Fruit fly (Drosophila melanogaster): ENCODE measurements around the gene chm.
A peak's percentile ranks its signal among the peaks of the same experiment; 100 is the strongest.

Gene chm

DNA sequence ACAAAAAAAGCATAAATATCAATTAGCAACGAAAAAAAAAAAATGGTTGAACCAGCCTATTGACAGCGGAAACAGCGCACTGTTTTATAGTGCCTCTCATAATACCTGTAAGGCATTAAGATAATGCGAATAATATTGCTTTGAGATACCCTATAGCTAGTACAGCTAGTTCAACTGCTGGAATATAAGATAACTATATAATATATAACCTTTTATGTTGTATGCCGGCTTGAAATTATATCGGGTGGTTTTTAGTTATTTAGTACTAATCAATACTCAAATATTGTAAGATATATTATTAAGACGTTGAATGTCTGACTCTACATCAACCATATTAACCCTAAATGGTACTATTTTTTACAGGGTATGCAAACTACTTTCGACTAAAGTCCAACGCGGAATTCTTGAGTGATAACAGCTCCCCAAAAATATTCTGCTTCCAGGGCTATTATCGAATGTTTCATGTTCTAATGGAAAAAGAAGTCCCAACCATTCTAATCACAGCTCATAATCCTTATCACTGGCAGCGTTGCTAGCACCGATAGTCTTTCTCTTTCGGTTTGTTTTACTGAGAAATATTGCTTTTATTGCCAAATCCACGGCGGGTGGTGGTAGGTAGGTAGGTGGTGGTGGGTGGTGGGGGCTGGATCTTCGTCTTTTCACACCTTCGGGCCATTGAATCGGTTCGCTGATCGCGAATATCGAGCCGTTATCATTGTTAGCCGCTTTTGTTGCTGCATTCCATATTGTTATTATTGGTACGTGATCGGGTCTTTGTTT lies 21.9 kb downstream of the chm start (continued):
- no peak for TF ChIP-seq sc (optimal IDR thresholded peaks at IDR 0.05)
- TF ChIP-seq sc (GFP tag; optimal IDR thresholded peaks at IDR 0.05): peak; percentile 22
- TF ChIP-seq Ets97D (GFP tag; optimal IDR thresholded peaks at IDR 0.05): peak; percentile 19
- peak; percentile 31 for TF ChIP-seq CG2712 (tag; optimal IDR thresholded peaks at IDR 0.05)
- peak in 1 of 2 experiments; percentile 34 for TF ChIP-seq insv (GFP tag; optimal IDR thresholded peaks at IDR 0.05)
- TF ChIP-seq ERR (GFP tag; optimal IDR thresholded peaks at IDR 0.05): no peak
- no peak for TF ChIP-seq lov (optimal IDR thresholded peaks at IDR 0.05)
- TF ChIP-seq lov (GFP tag; IDR thresholded peaks at IDR 0.05): no peak
- TF ChIP-seq CG3995 (GFP tag; optimal IDR thresholded peaks at IDR 0.05): no peak
- TF ChIP-seq maf-S (GFP tag; optimal IDR thresholded peaks at IDR 0.05): no peak
- TF ChIP-seq CG12104 (GFP tag; optimal IDR thresholded peaks at IDR 0.05): no peak
- peak; percentile 69 for TF ChIP-seq toy (GFP tag; IDR thresholded peaks at IDR 0.05)
- TF ChIP-seq CG9876 (GFP tag; optimal IDR thresholded peaks at IDR 0.05): no peak
- TF ChIP-seq CG12299 (tag; optimal IDR thresholded peaks at IDR 0.05): peak; percentile 85
- TF ChIP-seq CG42726 (GFP tag; IDR thresholded peaks at IDR 0.05; ENCODE audit: partially characterized antibody): no peak
- TF ChIP-seq CG2202 (tag; optimal IDR thresholded peaks at IDR 0.05): no peak
- no peak for TF ChIP-seq dm (GFP tag; optimal IDR thresholded peaks at IDR 0.05)
- TF ChIP-seq ro (GFP tag; IDR thresholded peaks at IDR 0.05): 0 out of 2 replicates have a peak, but pooled peaks have one; percentile 41
- TF ChIP-seq Ada2b (GFP tag; IDR thresholded peaks at IDR 0.05): peak; percentile 72
- peak; percentile 30 for TF ChIP-seq CG10979 (tag; optimal IDR thresholded peaks at IDR 0.05)
- TF ChIP-seq eve (GFP tag; optimal IDR thresholded peaks at IDR 0.05): peak in 1 of 2 experiments; percentile 56
- no peak for TF ChIP-seq cad (GFP tag; optimal IDR thresholded peaks at IDR 0.05)
- no peak for TF ChIP-seq CG8290 (GFP tag; optimal IDR thresholded peaks at IDR 0.05)
- peak in 1 of 2 experiments; percentile 88 for TF ChIP-seq CG8290 (tag; optimal IDR thresholded peaks at IDR 0.05)
- peak; percentile 67 for TF ChIP-seq CG14050 (GFP tag; IDR thresholded peaks at IDR 0.05)
- no peak for TF ChIP-seq vfl (GFP tag; optimal IDR thresholded peaks at IDR 0.05)
- TF ChIP-seq CG6689 (GFP tag; IDR thresholded peaks at IDR 0.05): peak; percentile 46; the same call in 1 of the 2 replicates
- peak; percentile 78 for TF ChIP-seq CG10209 (GFP tag; optimal IDR thresholded peaks at IDR 0.05)
- TF ChIP-seq Taf1 (GFP tag; IDR thresholded peaks at IDR 0.05): peak; percentile 86
- TF ChIP-seq odd (GFP tag; optimal IDR thresholded peaks at IDR 0.05): peak; percentile 41
- TF ChIP-seq CG8089 (GFP tag; optimal IDR thresholded peaks at IDR 0.05): no peak
- peak; percentile 17 for TF ChIP-seq CG7786 (GFP tag; optimal IDR thresholded peaks at IDR 0.05)
- peak; percentile 74 for TF ChIP-seq sisA (GFP tag; IDR thresholded peaks at IDR 0.05)
- peak; percentile 59 for TF ChIP-seq scrt (GFP tag; optimal IDR thresholded peaks at IDR 0.05)
- peak; percentile 86 for TF ChIP-seq lab (GFP tag; optimal IDR thresholded peaks at IDR 0.05)
- peak; percentile 73 for TF ChIP-seq nmo (GFP tag; optimal IDR thresholded peaks at IDR 0.05)
- no peak for TF ChIP-seq CG7987 (GFP tag; optimal IDR thresholded peaks at IDR 0.05)
- TF ChIP-seq ci (GFP tag; IDR thresholded peaks at IDR 0.05): peak; percentile 75; the same call in 2 of the 3 replicates
- no peak for TF ChIP-seq Hr39 (optimal IDR thresholded peaks at IDR 0.05)
- no peak for TF ChIP-seq CG8359 (GFP tag; optimal IDR thresholded peaks at IDR 0.05; ENCODE audit: borderline replicate concordance)
- no peak for TF ChIP-seq Bgb (GFP tag; IDR thresholded peaks at IDR 0.05; ENCODE audit: partially characterized antibody)
- TF ChIP-seq CG33557 (GFP tag; optimal IDR thresholded peaks at IDR 0.05): no peak
- TF ChIP-seq Nf-YB (GFP tag; optimal IDR thresholded peaks at IDR 0.05): peak; percentile 37
- TF ChIP-seq crp (GFP tag; optimal IDR thresholded peaks at IDR 0.05): peak in 1 of 2 experiments; percentile 2
- peak; percentile 71 for TF ChIP-seq Aef1 (GFP tag; IDR thresholded peaks at IDR 0.05)
- TF ChIP-seq CG13624 (GFP tag; optimal IDR thresholded peaks at IDR 0.05): peak; percentile 62
- TF ChIP-seq HmgZ (tag; optimal IDR thresholded peaks at IDR 0.05): peak; percentile 83

Measured in whole organism, embryonic.